Worm (Caenorhabditis elegans) whole organism, L4 larva: ENCODE data around the gene C42C1.19.

ENCODE experiments used
- D1046.2 ChIP-seq: fragments of 200-800 bp; sonication (Bioruptor generic); IDR thresholded peaks from 2 replicates; pipeline ENCODE4 v1.3.6; 2022; ENCODE audit warnings: missing genetic modification characterization, missing compliant biosample characterization
- attf-4 ChIP-seq: sonication (generic microtip); optimal IDR thresholded peaks from 3 replicates; lab custom pipeline; 2017; ENCODE audit warnings: missing biosample characterization, missing genetic modification characterization
- ceh-20 ChIP-seq: fragments of 200-800 bp; sonication (Bioruptor generic); IDR thresholded peaks from 2 replicates; pipeline ENCODE4 v1.3.6; 2022; ENCODE audit warnings: missing genetic modification reagents, missing genetic modification characterization, missing compliant biosample characterization
- ceh-28 ChIP-seq: fragments of 150-350 bp; optimal IDR thresholded peaks from 2 replicates; lab custom pipeline; 2014; ENCODE audit warnings: missing biosample characterization, missing genetic modification reagents, missing genetic modification characterization
- ceh-32 ChIP-seq: sonication (generic microtip); optimal IDR thresholded peaks from 2 replicates; lab custom pipeline; 2016; ENCODE audit warnings: mild to moderate bottlenecking, missing genetic modification characterization, missing compliant biosample characterization; ENCODE audit not compliant: poor library complexity
- ceh-62 ChIP-seq: sonication (generic microtip); optimal IDR thresholded peaks from 2 replicates; lab custom pipeline; 2017; ENCODE audit warnings: missing biosample characterization, missing genetic modification characterization
- daf-12 ChIP-seq: fragments of 150-350 bp; optimal IDR thresholded peaks from 2 replicates; lab custom pipeline; 2014; ENCODE audit warnings: missing biosample characterization, missing genetic modification reagents, missing genetic modification characterization
- daf-8 ChIP-seq: fragments of 200-800 bp; sonication (Bioruptor generic); IDR thresholded peaks from 2 replicates; pipeline ENCODE4 v1.3.6; 2022; ENCODE audit warnings: missing genetic modification characterization, missing compliant biosample characterization
- dmd-6 ChIP-seq: fragments of 200-800 bp; sonication (Bioruptor generic); IDR thresholded peaks from 2 replicates; pipeline ENCODE4 v1.3.6; 2022; ENCODE audit warnings: missing genetic modification reagents, missing genetic modification characterization, missing compliant biosample characterization
- dmd-9 ChIP-seq: fragments of 200-800 bp; sonication (Bioruptor generic); IDR thresholded peaks from 2 replicates; pipeline ENCODE4 v1.3.6; 2022; ENCODE audit warnings: missing genetic modification reagents, missing genetic modification characterization, missing compliant biosample characterization
- dpl-1 ChIP-seq: fragments of 150-350 bp; optimal IDR thresholded peaks from 2 replicates; lab custom pipeline; 2014; ENCODE audit warnings: missing biosample characterization, missing genetic modification reagents, missing genetic modification characterization
- duxl-1 ChIP-seq: sonication (generic microtip); optimal IDR thresholded peaks from 2 replicates; lab custom pipeline; 2016; ENCODE audit warnings: mild to moderate bottlenecking, missing genetic modification characterization, moderate library complexity, missing compliant biosample characterization; ENCODE audit not compliant: poor library complexity
- dve-1 ChIP-seq: sonication (generic microtip); optimal IDR thresholded peaks from 2 replicates; lab custom pipeline; 2017; ENCODE audit warnings: antibody characterized with exemption, mild to moderate bottlenecking, missing genetic modification characterization, missing compliant biosample characterization; ENCODE audit not compliant: insufficient read depth
- egl-27 ChIP-seq: sonication (generic microtip); optimal IDR thresholded peaks from 3 replicates; lab custom pipeline; 2017; ENCODE audit warnings: missing biosample characterization, missing genetic modification reagents, missing genetic modification characterization
- egl-43 ChIP-seq: fragments of 200-800 bp; sonication (Bioruptor generic); IDR thresholded peaks from 2 replicates; pipeline ENCODE4 v1.3.6; 2022; ENCODE audit warnings: missing genetic modification reagents, missing genetic modification characterization, missing compliant biosample characterization
- hif-1 ChIP-seq, 2 experiments: sonication (generic microtip); optimal IDR thresholded peaks; 2 replicates each; lab custom pipeline; 2016 to 2017; ENCODE audit warnings: missing compliant biosample characterization in 2 of 2, missing genetic modification characterization in 2 of 2, missing genetic modification reagents in 2 of 2, missing genotype in 2 of 2, mild to moderate bottlenecking in 1 of 2
- hmg-1.1 ChIP-seq: fragments of 200-800 bp; sonication (Bioruptor generic); IDR thresholded peaks from 2 replicates; pipeline ENCODE4 v1.3.6; 2022; ENCODE audit warnings: missing genetic modification reagents, missing genetic modification characterization, missing compliant biosample characterization
- jun-1 ChIP-seq: fragments of 150-350 bp; optimal IDR thresholded peaks from 2 replicates; lab custom pipeline; 2014; ENCODE audit warnings: missing biosample characterization, missing genetic modification reagents, missing genetic modification characterization
- lir-3 ChIP-seq: sonication (generic microtip); optimal IDR thresholded peaks from 2 replicates; lab custom pipeline; 2016; ENCODE audit warnings: mild to moderate bottlenecking, missing genetic modification characterization, missing compliant biosample characterization
- lsy-2 ChIP-seq, 2 experiments: fragments of 150-350 bp in 1 of 2; sonication (generic microtip) in 1 of 2; optimal IDR thresholded peaks; 2 replicates each; lab custom pipeline; 2014 to 2017; ENCODE audit warnings: missing biosample characterization in 2 of 2, missing genetic modification characterization in 2 of 2
- mes-2 ChIP-seq: sonication (generic microtip); optimal IDR thresholded peaks from 2 replicates; lab custom pipeline; 2016; ENCODE audit warnings: missing genotype, mild to moderate bottlenecking, missing genetic modification characterization, missing compliant biosample characterization; ENCODE audit not compliant: poor library complexity, severe bottlenecking
- mxl-2 ChIP-seq: fragments of 200-800 bp; sonication (Bioruptor generic); conservative IDR thresholded peaks from 2 replicates; pipeline ENCODE4 v1.3.6; 2022; ENCODE audit warnings: missing genetic modification reagents, missing genetic modification characterization, missing compliant biosample characterization
- nhr-111 ChIP-seq: fragments of 200-800 bp; sonication (Bioruptor generic); optimal IDR thresholded peaks from 2 replicates; lab custom pipeline; 2018; ENCODE audit warnings: mild to moderate bottlenecking, missing genetic modification characterization, missing compliant biosample characterization
- nhr-237 ChIP-seq: sonication (generic microtip); optimal IDR thresholded peaks from 2 replicates; lab custom pipeline; 2017; ENCODE audit warnings: missing biosample characterization, missing genetic modification characterization
- nhr-25 ChIP-seq: sonication (generic microtip); optimal IDR thresholded peaks from 2 replicates; lab custom pipeline; 2017; ENCODE audit warnings: missing genetic modification characterization, mild to moderate bottlenecking, missing compliant biosample characterization, antibody characterized with exemption, moderate library complexity, borderline replicate concordance; ENCODE audit not compliant: insufficient read depth
- nhr-76 ChIP-seq: fragments of 150-350 bp; optimal IDR thresholded peaks from 2 replicates; lab custom pipeline; 2014; ENCODE audit warnings: missing biosample characterization, missing genetic modification characterization
- pha-4 ChIP-seq, 2 experiments: fragments of 150-350 bp in 1 of 2; fragments of 200-800 bp in 1 of 2; sonication (Bioruptor generic) in 1 of 2; IDR thresholded peaks in 1 of 2; optimal IDR thresholded peaks in 1 of 2; 2 replicates each; pipeline versions ENCODE4 v1.3.6 to Lab custom; 2014 to 2022; ENCODE audit warnings: missing genetic modification characterization in 2 of 2, missing genetic modification reagents in 2 of 2, missing biosample characterization in 1 of 2, missing compliant biosample characterization in 1 of 2
- rbr-2 ChIP-seq: sonication (generic microtip); optimal IDR thresholded peaks from 2 replicates; lab custom pipeline; 2016; ENCODE audit warnings: missing genotype, missing genetic modification characterization, missing compliant biosample characterization
- sdz-12 ChIP-seq: fragments of 200-800 bp; sonication (Bioruptor generic); optimal IDR thresholded peaks from 2 replicates; lab custom pipeline; 2018; ENCODE audit warnings: mild to moderate bottlenecking, missing genetic modification characterization, missing compliant biosample characterization
- set-16 ChIP-seq: fragments of 200-800 bp; sonication (Bioruptor generic); IDR thresholded peaks from 2 replicates; pipeline ENCODE4 v1.3.6; 2022; ENCODE audit warnings: missing genetic modification reagents, missing genetic modification characterization, missing compliant biosample characterization
- snpc-1.2 ChIP-seq: fragments of 200-800 bp; sonication (Bioruptor generic); IDR thresholded peaks from 2 replicates; pipeline ENCODE4 v1.3.6; 2022; ENCODE audit warnings: missing genetic modification reagents, missing genetic modification characterization, missing compliant biosample characterization
- spr-1 ChIP-seq: sonication (generic microtip); optimal IDR thresholded peaks from 2 replicates; lab custom pipeline; 2016; ENCODE audit warnings: mild to moderate bottlenecking, missing genetic modification characterization, missing compliant biosample characterization
- tra-1 ChIP-seq: fragments of 200-800 bp; sonication (Bioruptor generic); IDR thresholded peaks from 2 replicates; pipeline ENCODE4 v1.3.6; 2022; ENCODE audit warnings: missing genetic modification reagents, missing genetic modification characterization, missing compliant biosample characterization
- unc-130 ChIP-seq: sonication (generic microtip); optimal IDR thresholded peaks from 2 replicates; lab custom pipeline; 2016; ENCODE audit warnings: missing genetic modification reagents, missing genetic modification characterization, missing compliant biosample characterization
- vab-7 ChIP-seq: fragments of 200-800 bp; sonication (Bioruptor generic); IDR thresholded peaks from 2 replicates; pipeline ENCODE4 v1.3.6; 2022; ENCODE audit warnings: missing genetic modification reagents, missing genetic modification characterization, missing compliant biosample characterization
- zag-1 ChIP-seq: fragments of 150-350 bp; optimal IDR thresholded peaks from 2 replicates; lab custom pipeline; 2014; ENCODE audit warnings: missing biosample characterization, missing genetic modification characterization
- zip-11 ChIP-seq: fragments of 200-800 bp; sonication (Bioruptor generic); IDR thresholded peaks from 2 replicates; pipeline ENCODE4 v1.3.6; 2022; ENCODE audit warnings: missing genetic modification characterization, missing compliant biosample characterization
- zip-2 ChIP-seq: fragments of 150-350 bp; optimal IDR thresholded peaks from 2 replicates; lab custom pipeline; 2014; ENCODE audit warnings: missing biosample characterization, missing genetic modification characterization
- ztf-7 ChIP-seq: fragments of 150-350 bp; optimal IDR thresholded peaks from 2 replicates; lab custom pipeline; 2014; ENCODE audit warnings: missing biosample characterization, missing genetic modification characterization

C42C1.19 gene

DNA sequence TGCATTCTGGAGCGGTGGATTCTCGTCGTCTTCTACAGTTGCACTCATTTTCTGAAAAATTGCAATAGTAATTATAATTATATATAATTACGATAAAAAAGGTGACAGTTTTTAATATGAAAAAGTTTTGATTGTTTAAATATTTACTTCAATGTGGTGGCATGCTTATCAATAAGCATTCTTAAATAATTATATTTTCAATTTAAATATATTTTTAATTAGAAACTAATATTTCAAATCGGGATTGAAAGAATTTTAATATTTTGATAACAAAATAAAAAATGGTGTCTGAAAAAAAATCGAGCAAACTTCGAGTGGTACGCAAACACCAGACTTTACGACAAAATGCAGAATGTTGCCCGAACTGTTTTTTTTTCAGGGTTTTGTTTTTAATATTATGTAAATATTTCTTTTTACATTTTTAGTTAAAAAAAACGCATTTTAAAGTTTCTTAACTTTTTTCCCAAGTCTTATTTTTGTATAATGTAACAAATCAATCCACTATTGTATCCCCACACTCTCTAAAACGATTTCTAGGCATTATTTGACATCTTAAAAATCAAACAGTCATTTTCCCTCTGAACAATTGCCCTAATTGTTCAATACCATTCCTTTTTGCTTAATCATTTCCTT is at the start of gene C42C1.19, which contains the start of gene C42C1.12:
C42C1.19 (plus strand) TSS at position 583 of the 633 bp plus-strand sequence.
C42C1.12 (minus strand) TSS at position 51 of the 633 bp plus-strand sequence.
- TF ChIP-seq attf-4 (tag; lab: Kevin White, UChicago) = no peak
- TF ChIP-seq zip-11 (GFP tag; lab: Robert Waterston, UW) = no peak
- TF ChIP-seq duxl-1 = no peak
- no peak for TF ChIP-seq pha-4 (GFP tag; IDR thresholded peaks at IDR 0.05; lab: Robert Waterston, UW)
- no peak for TF ChIP-seq pha-4 (tag; optimal IDR thresholded peaks at IDR 0.05; lab: Kevin White, UChicago)
- TF ChIP-seq egl-27 (tag; lab: Kevin White, UChicago) = no peak
- TF ChIP-seq vab-7 = no peak
- TF ChIP-seq lsy-2 (tag; optimal IDR thresholded peaks at IDR 0.05; lab: Kevin White, UChicago) = peak in 1 of 2 experiments; percentile 73
- TF ChIP-seq D1046.2 = no peak
- peak; percentile 45 for TF ChIP-seq mes-2 (tag; lab: Kevin White, UChicago)
- no peak for TF ChIP-seq egl-43 (GFP tag; lab: Robert Waterston, UW)
- TF ChIP-seq lir-3 (tag; lab: Kevin White, UChicago) = no peak
- TF ChIP-seq dve-1 (tag; lab: Kevin White, UChicago) = peak; percentile 7
- TF ChIP-seq daf-12 (tag; lab: Kevin White, UChicago) = no peak
- no peak for TF ChIP-seq rbr-2 (tag; lab: Kevin White, UChicago)
- no peak for TF ChIP-seq ceh-62
- TF ChIP-seq nhr-237 (tag; lab: Kevin White, UChicago) = no peak
- TF ChIP-seq dpl-1 (GFP tag; lab: Kevin White, UChicago) = peak; percentile 53
- no peak for TF ChIP-seq hmg-1.1 (GFP tag; lab: Robert Waterston, UW)
- no peak for TF ChIP-seq spr-1
- no peak for TF ChIP-seq tra-1
- no peak for TF ChIP-seq mxl-2 (GFP tag; lab: Robert Waterston, UW)
- no peak for TF ChIP-seq sdz-12 (GFP tag; lab: Kevin White, UChicago)
- TF ChIP-seq nhr-76 (tag; lab: Kevin White, UChicago) = no peak
- TF ChIP-seq ztf-7 = peak; percentile 73
- TF ChIP-seq unc-130 (GFP tag; lab: Kevin White, UChicago) = no peak

DNA sequence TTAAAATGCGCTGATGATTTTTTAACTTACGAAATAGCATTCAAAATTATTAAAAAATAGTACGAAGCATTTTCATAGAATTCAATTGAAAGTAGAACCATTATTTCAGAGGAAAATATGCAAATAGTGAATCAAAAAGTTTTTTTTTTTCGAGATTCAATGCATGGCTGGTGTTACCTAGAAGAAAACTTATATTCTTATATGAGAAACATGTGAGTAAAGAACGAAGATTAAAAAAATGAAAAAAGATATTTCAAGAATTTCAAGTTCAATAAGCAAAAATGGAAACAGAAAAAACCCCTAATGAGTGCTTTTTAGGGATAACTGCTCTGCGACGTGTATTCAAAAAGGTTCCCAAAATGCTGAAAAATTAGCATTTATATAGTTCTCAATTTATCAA is 46.5 kb upstream of the C42C1.19 start, which contains the start of gene sre-16:
sre-16 (minus strand) TSS at position 101 of the 400 bp plus-strand sequence.
- TF ChIP-seq dmd-9 (GFP tag; lab: Robert Waterston, UW) (no peak), ceh-32 (no peak), daf-12 (tag; lab: Kevin White, UChicago) (no peak), zip-2 (no peak), zag-1 (tag; lab: Kevin White, UChicago) (no peak), dmd-6 (GFP tag; lab: Robert Waterston, UW) (no peak), hif-1 (tag; optimal IDR thresholded peaks at IDR 0.05; lab: Kevin White, UChicago) (no peak), set-16 (no peak), ceh-28 (no peak), daf-8 (GFP tag; lab: Robert Waterston, UW) (no peak), egl-27 (tag; lab: Kevin White, UChicago) (no peak), lir-3 (tag; lab: Kevin White, UChicago) (no peak), jun-1 (tag; lab: Kevin White, UChicago) (no peak), ceh-20 (no peak), nhr-25 (tag; lab: Kevin White, UChicago) (no peak), snpc-1.2 (GFP tag; lab: Robert Waterston, UW) (no peak), nhr-111 (GFP tag; lab: Kevin White, UChicago) (no peak)
